Worm (Caenorhabditis elegans): ENCODE data around the gene D1005.6.

Gene D1005.6

DNA sequence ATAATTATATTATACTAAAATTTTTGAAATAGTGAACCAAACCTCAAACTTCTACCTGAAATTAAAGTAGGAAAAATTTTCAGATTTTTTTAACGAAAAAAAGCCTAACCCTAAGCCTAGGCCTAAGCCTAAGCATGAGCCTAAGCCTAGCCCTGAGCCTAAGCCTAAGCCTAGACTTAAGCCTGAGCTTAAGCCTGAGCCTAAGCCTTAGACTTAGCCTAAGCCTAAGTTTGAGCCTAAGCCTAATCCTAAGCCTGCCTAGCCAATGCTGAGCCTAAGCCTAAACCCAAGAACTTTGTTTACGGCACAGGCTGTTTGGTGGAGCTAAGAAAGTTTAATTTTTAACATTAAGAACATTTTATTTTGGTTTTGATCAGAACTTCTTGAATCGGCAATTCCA is 31.4 kb upstream of the D1005.6 start:
- TF ChIP-seq ceh-9 (tag; optimal IDR thresholded peaks at IDR 0.05), result no peak
- no peak for TF ChIP-seq lin-39 (tag; optimal IDR thresholded peaks at IDR 0.05)

DNA sequence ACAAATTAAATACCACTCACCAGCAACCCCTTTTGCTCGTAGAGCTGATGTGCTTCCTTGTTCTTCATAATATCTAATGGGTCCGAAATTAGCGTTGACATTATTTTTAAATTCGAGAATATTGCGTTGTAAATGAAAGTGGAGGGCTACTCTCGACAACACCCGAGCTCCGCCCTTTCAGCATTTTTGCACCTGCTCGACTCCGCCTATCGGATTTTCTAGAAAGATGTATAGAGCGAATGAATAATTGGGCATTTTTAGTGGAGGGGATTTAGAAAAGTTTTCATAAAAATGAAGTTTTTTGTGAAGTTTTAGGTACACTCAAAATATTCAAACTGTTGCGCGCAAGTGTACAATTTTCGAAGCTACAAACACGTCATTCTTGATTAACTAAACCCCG is 29.7 kb upstream of the D1005.6 start, which contains the start of gene F09E10.5:
TSS of gene F09E10.5 (minus strand) at position 101 of the 400 bp plus-strand sequence.
- TF ChIP-seq ceh-82 (tag; optimal IDR thresholded peaks at IDR 0.05), result no peak
- TF ChIP-seq nhr-43 (tag; optimal IDR thresholded peaks at IDR 0.05; ENCODE audit: poor library complexity, severe bottlenecking), result no peak
- TF ChIP-seq fkh-10 (GFP tag; optimal IDR thresholded peaks at IDR 0.05), result no peak
- TF ChIP-seq jun-1 (tag; optimal IDR thresholded peaks at IDR 0.05), result no peak
- no peak for TF ChIP-seq elt-3 (tag; optimal IDR thresholded peaks at IDR 0.05)
- no peak for TF ChIP-seq nhr-76 (tag; optimal IDR thresholded peaks at IDR 0.05)
- TF ChIP-seq ztf-11 (tag; optimal IDR thresholded peaks at IDR 0.05), result no peak
- no peak for TF ChIP-seq mml-1 (tag; optimal IDR thresholded peaks at IDR 0.05)
- no peak for TF ChIP-seq pqm-1 (tag; optimal IDR thresholded peaks at IDR 0.05)
- TF ChIP-seq nhr-23 (tag; optimal IDR thresholded peaks at IDR 0.05), result no peak
- TF ChIP-seq fkh-2 (tag; optimal IDR thresholded peaks at IDR 0.05), result no peak
- no peak for TF ChIP-seq nhr-11 (tag; optimal IDR thresholded peaks at IDR 0.05)

DNA sequence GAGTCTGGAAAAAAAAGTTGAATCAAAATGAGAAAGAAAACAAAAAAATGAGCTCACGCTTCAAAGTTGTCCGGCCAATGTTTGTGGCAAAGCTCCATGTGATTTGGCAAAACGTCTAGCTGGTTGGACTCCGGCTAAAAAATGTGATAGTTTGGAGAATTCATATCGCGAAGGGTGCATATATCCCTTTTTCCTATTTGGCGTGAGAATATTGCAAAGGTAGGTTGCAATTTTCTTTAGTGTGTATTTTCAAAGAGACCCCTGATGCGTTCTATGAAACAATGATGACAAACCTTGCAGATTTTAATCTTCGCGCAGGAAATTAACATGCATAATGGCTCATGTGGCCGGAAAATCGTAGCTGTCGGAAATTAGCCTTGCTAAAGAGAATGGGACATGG is 27.6 kb upstream of the D1005.6 start:
- TF ChIP-seq nhr-23 (tag; optimal IDR thresholded peaks at IDR 0.05) (peak; percentile 27), zag-1 (tag; optimal IDR thresholded peaks at IDR 0.05) (no peak)

DNA sequence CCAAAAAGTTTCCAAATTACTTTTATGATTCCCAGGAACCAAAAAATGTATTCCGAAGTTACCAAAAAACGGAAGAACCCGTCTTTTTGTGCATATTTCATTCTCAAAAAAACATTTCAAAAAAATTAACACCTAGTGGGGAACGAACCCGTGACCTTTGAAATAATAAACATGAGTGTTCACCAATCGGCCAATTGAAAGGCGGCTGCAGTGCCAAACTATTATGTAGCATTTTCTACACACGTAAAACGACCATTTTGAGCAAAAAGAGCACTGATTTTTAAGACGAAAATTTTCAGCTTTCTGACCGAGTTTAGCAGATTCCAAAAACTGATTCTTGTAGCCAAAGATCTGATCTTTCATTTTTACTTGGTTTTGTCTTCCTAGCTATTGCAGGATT is 26.4 kb upstream of the D1005.6 start:
- TF ChIP-seq mml-1 (tag; optimal IDR thresholded peaks at IDR 0.05), result no peak
- TF ChIP-seq ztf-11 (tag; optimal IDR thresholded peaks at IDR 0.05), result no peak
- TF ChIP-seq ztf-4 (tag; optimal IDR thresholded peaks at IDR 0.05), result no peak
- TF ChIP-seq nhr-28 (tag; optimal IDR thresholded peaks at IDR 0.05), result no peak

DNA sequence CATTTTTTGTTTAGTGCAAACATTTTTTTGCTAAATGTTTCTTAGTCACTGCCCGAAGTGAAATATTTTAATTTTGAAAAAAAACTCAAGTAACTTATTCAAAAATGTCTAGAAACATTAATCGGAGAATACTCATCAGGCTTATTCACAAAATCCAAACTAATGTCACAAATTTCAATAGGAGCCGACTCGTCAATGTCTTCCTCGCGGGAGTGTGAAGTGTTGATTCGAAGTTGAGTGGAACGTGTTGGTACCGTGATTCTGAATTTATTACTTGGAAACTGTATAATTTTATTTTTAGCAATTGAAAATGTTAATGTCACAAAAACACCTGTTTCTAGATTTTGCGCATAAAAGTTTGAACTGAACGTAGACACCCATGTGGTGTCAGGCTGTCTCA is 25.0 kb upstream of the D1005.6 start:
- TF ChIP-seq lsy-12 (tag; optimal IDR thresholded peaks at IDR 0.05) (peak; percentile 10), ZK546.5 (tag; optimal IDR thresholded peaks at IDR 0.05) (no peak)

DNA sequence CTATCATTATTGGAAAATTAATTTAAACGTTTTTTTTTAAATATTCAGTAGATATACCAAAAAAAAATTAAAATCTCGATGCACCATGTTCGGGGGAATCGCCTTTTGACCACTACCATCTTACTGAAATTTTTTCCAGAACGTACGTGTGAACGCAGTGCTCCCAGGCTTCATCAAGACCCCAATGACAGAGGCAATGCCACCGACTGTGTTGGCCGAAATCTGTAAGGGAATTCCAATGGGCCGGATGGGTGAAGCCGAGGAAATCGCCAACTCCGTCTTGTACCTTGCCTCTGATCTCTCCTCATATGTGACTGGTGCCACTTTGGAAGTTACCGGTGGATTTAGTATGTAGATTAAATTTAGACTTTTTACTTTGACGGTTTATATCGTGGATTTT is 24.2 kb upstream of the D1005.6 start:
- TF ChIP-seq lsy-12 (tag; optimal IDR thresholded peaks at IDR 0.05) (peak; percentile 19), ceh-16 (tag; optimal IDR thresholded peaks at IDR 0.05) (no peak), elt-3 (tag; optimal IDR thresholded peaks at IDR 0.05) (no peak), nhr-237 (tag; optimal IDR thresholded peaks at IDR 0.05) (no peak), mml-1 (tag; optimal IDR thresholded peaks at IDR 0.05) (no peak), snpc-4 (tag; optimal IDR thresholded peaks at IDR 0.05) (no peak)

DNA sequence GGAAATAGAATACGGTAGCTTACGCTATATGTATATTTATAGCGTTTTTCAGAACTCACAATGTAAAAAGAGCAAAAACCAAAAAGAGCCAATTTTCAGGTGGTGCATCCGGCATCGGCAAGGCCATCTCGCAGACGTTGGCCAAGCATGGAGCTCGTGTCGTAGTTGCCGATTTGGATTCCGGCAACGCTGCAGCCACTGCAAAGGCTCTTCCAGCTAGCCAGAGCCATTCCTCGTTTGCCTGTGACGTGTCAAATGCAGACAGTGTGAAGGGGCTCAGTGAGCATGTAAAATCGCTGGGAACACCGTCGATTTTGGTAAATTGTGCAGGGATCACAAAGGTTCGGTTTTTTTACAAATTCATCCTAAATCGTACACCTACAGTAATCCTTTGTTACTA is 22.5 kb upstream of the D1005.6 start:
- no peak for TF ChIP-seq nhr-43 (tag; optimal IDR thresholded peaks at IDR 0.05; ENCODE audit: poor library complexity, severe bottlenecking)
- no peak for TF ChIP-seq snpc-4 (tag; optimal IDR thresholded peaks at IDR 0.05)
- no peak for TF ChIP-seq fos-1 (tag; optimal IDR thresholded peaks at IDR 0.05)
- no peak for TF ChIP-seq lsy-12 (tag; optimal IDR thresholded peaks at IDR 0.05)
- TF ChIP-seq elt-3 (tag; optimal IDR thresholded peaks at IDR 0.05), result no peak
- TF ChIP-seq mdl-1 (tag; optimal IDR thresholded peaks at IDR 0.05), result no peak
- TF ChIP-seq hmg-11 (tag; optimal IDR thresholded peaks at IDR 0.05), result no peak
- TF ChIP-seq ztf-11 (tag; optimal IDR thresholded peaks at IDR 0.05), result no peak
- TF ChIP-seq elt-1 (tag; optimal IDR thresholded peaks at IDR 0.05), result no peak
- TF ChIP-seq nhr-28 (tag; optimal IDR thresholded peaks at IDR 0.05), result no peak
- no peak for TF ChIP-seq nhr-11 (tag; optimal IDR thresholded peaks at IDR 0.05)
- TF ChIP-seq mml-1 (tag; optimal IDR thresholded peaks at IDR 0.05), result no peak
- TF ChIP-seq elt-2 (tag; optimal IDR thresholded peaks at IDR 0.05), result no peak
- TF ChIP-seq nhr-237 (tag; optimal IDR thresholded peaks at IDR 0.05), result no peak
- no peak for TF ChIP-seq eor-1 (tag; optimal IDR thresholded peaks at IDR 0.05)
- TF ChIP-seq pqm-1 (tag; optimal IDR thresholded peaks at IDR 0.05), result no peak
- TF ChIP-seq daf-12 (tag; optimal IDR thresholded peaks at IDR 0.05), result no peak
- no peak for TF ChIP-seq ceh-9 (tag; optimal IDR thresholded peaks at IDR 0.05)
